Worm (Caenorhabditis elegans): ENCODE data around the gene glna-2.

- TF ChIP-seq flt-1 (GFP tag; IDR thresholded peaks at IDR 0.05), result no peak
- TF ChIP-seq ama-1 (optimal IDR thresholded peaks at IDR 0.05), result no peak
- no peak for TF ChIP-seq tra-4 (tag; optimal IDR thresholded peaks at IDR 0.05)
- no peak for TF ChIP-seq F13C5.2 (tag; optimal IDR thresholded peaks at IDR 0.05)
- no peak for TF ChIP-seq hmg-4 (GFP tag; optimal IDR thresholded peaks at IDR 0.05)
- TF ChIP-seq B0310.2 (tag; optimal IDR thresholded peaks at IDR 0.05), result no peak
- TF ChIP-seq tbx-37 (GFP tag; conservative IDR thresholded peaks at IDR 0.05), result no peak
- no peak for TF ChIP-seq hnd-1 (tag; optimal IDR thresholded peaks at IDR 0.05)
- TF ChIP-seq aly-1 (tag; optimal IDR thresholded peaks at IDR 0.05), result no peak
Measured at ce11 chrII:8037863-8038262, 29.4 kb downstream of the glna-2 start, which contains the start of gene C08B11.9.

All from whole organism, early embryonic.